Fruit fly (Drosophila melanogaster) whole organism, embryonic: Measurements from ENCODE around the gene CG44437.
A peak's percentile ranks its signal among the peaks of the same experiment; 100 is the strongest.

ENCODE experiments used
- Atf-2 ChIP-seq: fragments of 200-800 bp; sonication (Bioruptor generic); optimal IDR thresholded peaks from 2 replicates; lab custom pipeline; 2016; ENCODE audit warnings: missing biosample characterization, missing genetic modification characterization
- CG10565 ChIP-seq: fragments of 200-800 bp; sonication (Bioruptor generic); optimal IDR thresholded peaks from 3 replicates; lab custom pipeline; 2016; ENCODE audit warnings: missing biosample characterization, mild to moderate bottlenecking, missing genetic modification characterization
- CG12104 ChIP-seq: fragments of 200-800 bp; sonication (Bioruptor generic); optimal IDR thresholded peaks from 3 replicates; lab custom pipeline; 2016; ENCODE audit warnings: missing biosample characterization, missing genetic modification characterization
- CG12391 ChIP-seq: fragments of 200-800 bp; sonication (Bioruptor generic); optimal IDR thresholded peaks from 3 replicates; lab custom pipeline; 2018; ENCODE audit warnings: missing biosample characterization, mild to moderate bottlenecking, missing genetic modification characterization, moderate library complexity
- CG12744 ChIP-seq: fragments of 200-800 bp; sonication (Bioruptor generic); optimal IDR thresholded peaks from 2 replicates; lab custom pipeline; 2016; ENCODE audit warnings: missing biosample characterization, missing genetic modification characterization
- CG13287 ChIP-seq: fragments of 200-800 bp; sonication (Bioruptor generic); IDR thresholded peaks from 2 replicates; pipeline ENCODE4 v1.3.6; 2022; ENCODE audit warnings: missing biosample characterization, missing genetic modification characterization; ENCODE audit not compliant: partially characterized antibody
- CG1603 ChIP-seq: fragments of 200-800 bp; sonication (Bioruptor generic); optimal IDR thresholded peaks from 2 replicates; lab custom pipeline; 2019; ENCODE audit warnings: missing biosample characterization, mild to moderate bottlenecking, missing genetic modification characterization, moderate library complexity
- CG17912 ChIP-seq: fragments of 200-800 bp; sonication (Bioruptor generic); optimal IDR thresholded peaks from 2 replicates; lab custom pipeline; 2018; ENCODE audit warnings: missing biosample characterization, mild to moderate bottlenecking, missing genetic modification characterization
- CG1832 ChIP-seq: fragments of 200-800 bp; sonication (Bioruptor generic); optimal IDR thresholded peaks from 2 replicates; lab custom pipeline; 2017; ENCODE audit warnings: missing biosample characterization, mild to moderate bottlenecking, missing genetic modification characterization, inconsistent platforms
- CG18619 ChIP-seq: fragments of 200-800 bp; sonication (Bioruptor generic); optimal IDR thresholded peaks from 3 replicates; lab custom pipeline; 2017; ENCODE audit warnings: missing biosample characterization, mild to moderate bottlenecking, missing genetic modification characterization
- CG30431 ChIP-seq: fragments of 200-800 bp; sonication (Bioruptor generic); optimal IDR thresholded peaks from 2 replicates; lab custom pipeline; 2017; ENCODE audit warnings: missing biosample characterization, missing genetic modification characterization
- CG3995 ChIP-seq: fragments of 200-800 bp; sonication (Bioruptor generic); optimal IDR thresholded peaks from 3 replicates; lab custom pipeline; 2016; ENCODE audit warnings: missing biosample characterization, missing genetic modification characterization
- CG6654 ChIP-seq: fragments of 200-800 bp; sonication (Bioruptor generic); optimal IDR thresholded peaks from 2 replicates; lab custom pipeline; 2017; ENCODE audit warnings: missing biosample characterization, mild to moderate bottlenecking, missing genetic modification characterization
- CG7372 ChIP-seq: fragments of 200-800 bp; sonication (Bioruptor generic); IDR thresholded peaks from 2 replicates; pipeline ENCODE4 v1.3.6; 2022; ENCODE audit warnings: missing biosample characterization, missing genetic modification characterization
- CG9932 ChIP-seq: fragments of 200-800 bp; sonication (Bioruptor generic); IDR thresholded peaks from 2 replicates; pipeline ENCODE4 v1.3.6; 2022; ENCODE audit warnings: missing biosample characterization, missing genetic modification characterization
- Chrac-16 ChIP-seq: fragments of 200-800 bp; sonication (Bioruptor generic); optimal IDR thresholded peaks from 3 replicates; lab custom pipeline; 2016; ENCODE audit warnings: missing biosample characterization, missing genetic modification characterization
- CkIIα-i1 ChIP-seq: fragments of 200-800 bp; sonication (Bioruptor generic); IDR thresholded peaks from 2 replicates; pipeline ENCODE4 v1.3.6; 2022; ENCODE audit warnings: missing biosample characterization, missing genetic modification characterization
- CoRest ChIP-seq: fragments of 200-800 bp; sonication (Bioruptor generic); optimal IDR thresholded peaks from 3 replicates; lab custom pipeline; 2018; ENCODE audit warnings: missing biosample characterization, mild to moderate bottlenecking, missing genetic modification characterization, moderate library complexity
- Dip3 ChIP-seq: fragments of 200-800 bp; sonication (Bioruptor generic); optimal IDR thresholded peaks from 3 replicates; lab custom pipeline; 2016; ENCODE audit warnings: missing biosample characterization, missing genetic modification characterization
- Elba2 ChIP-seq: fragments of 200-800 bp; sonication (Bioruptor generic); optimal IDR thresholded peaks from 3 replicates; lab custom pipeline; 2016; ENCODE audit warnings: missing biosample characterization, missing genetic modification characterization
- Gsc ChIP-seq: fragments of 200-800 bp; sonication (Bioruptor generic); IDR thresholded peaks from 2 replicates; pipeline ENCODE4 v1.3.6; 2022; ENCODE audit warnings: missing biosample characterization, missing genetic modification characterization
- Hr78 ChIP-seq, 2 experiments: fragments of 200-800 bp in 1 of 2; fragments of >200 bp in 1 of 2; sonication (Bioruptor generic) in 1 of 2; optimal IDR thresholded peaks; 2 replicates each; lab custom pipeline; 2017 to 2019; ENCODE audit warnings: missing biosample characterization in 2 of 2, missing genetic modification characterization in 2 of 2, mild to moderate bottlenecking in 1 of 2, moderate library complexity in 1 of 2
- Lhr ChIP-seq: fragments of 200-800 bp; sonication (Bioruptor generic); optimal IDR thresholded peaks from 3 replicates; lab custom pipeline; 2017; ENCODE audit warnings: mild to moderate bottlenecking, missing biosample characterization, missing genetic modification reagents, missing genetic modification characterization
- Mrtf ChIP-seq: fragments of 200-800 bp; sonication (Bioruptor generic); IDR thresholded peaks from 3 replicates; pipeline ENCODE4 v1.3.6; 2022; ENCODE audit warnings: missing biosample characterization, missing genetic modification characterization
- Myb ChIP-seq: fragments of 200-800 bp; sonication (Bioruptor generic); optimal IDR thresholded peaks from 2 replicates; lab custom pipeline; 2016; ENCODE audit warnings: missing biosample characterization, missing genetic modification characterization
- NC2α ChIP-seq: fragments of 200-800 bp; sonication (Bioruptor generic); optimal IDR thresholded peaks from 2 replicates; lab custom pipeline; 2016; ENCODE audit warnings: missing biosample characterization, missing genetic modification characterization
- Nf-YA ChIP-seq: fragments of 200-800 bp; sonication (Bioruptor generic); IDR thresholded peaks from 2 replicates; pipeline ENCODE4 v1.3.6; 2022; ENCODE audit warnings: missing biosample characterization, missing genetic modification characterization
- Pdp1 ChIP-seq, 2 experiments: fragments of 200-800 bp; sonication (Bioruptor generic); optimal IDR thresholded peaks; 3 replicates each; lab custom pipeline; 2016; ENCODE audit warnings: missing biosample characterization in 2 of 2, missing genetic modification characterization in 2 of 2, mild to moderate bottlenecking in 1 of 2, moderate library complexity in 1 of 2
- Scr ChIP-seq: fragments of 200-800 bp; sonication (Bioruptor generic); IDR thresholded peaks from 2 replicates; pipeline ENCODE4 v1.3.6; 2022; ENCODE audit warnings: missing biosample characterization, missing genetic modification characterization; ENCODE audit not compliant: partially characterized antibody
- Six4 ChIP-seq: fragments of 200-800 bp; sonication (Bioruptor generic); optimal IDR thresholded peaks from 2 replicates; lab custom pipeline; 2016; ENCODE audit warnings: missing biosample characterization, missing genetic modification characterization
- Sox100B ChIP-seq: fragments of 200-800 bp; sonication (Bioruptor generic); optimal IDR thresholded peaks from 3 replicates; lab custom pipeline; 2018; ENCODE audit warnings: missing biosample characterization, mild to moderate bottlenecking, missing genetic modification characterization
- Stat92E ChIP-seq, 3 experiments: fragments of >200 bp in 2 of 3; fragments of 200-800 bp in 1 of 3; sonication (Bioruptor generic) in 1 of 3; optimal IDR thresholded peaks; 2 replicates each; lab custom pipeline; 2017 to 2019; ENCODE audit warnings: missing biosample characterization in 3 of 3, missing genetic modification characterization in 3 of 3, mild to moderate bottlenecking in 1 of 3, moderate library complexity in 1 of 3
- Xbp1 ChIP-seq: fragments of 200-800 bp; sonication (Bioruptor generic); optimal IDR thresholded peaks from 3 replicates; lab custom pipeline; 2016; ENCODE audit warnings: missing biosample characterization, mild to moderate bottlenecking, missing genetic modification characterization
- ato ChIP-seq: fragments of 200-800 bp; sonication (Bioruptor generic); IDR thresholded peaks from 2 replicates; pipeline ENCODE4 v1.3.6; 2022; ENCODE audit warnings: missing biosample characterization, missing genetic modification characterization; ENCODE audit not compliant: partially characterized antibody
- bab2 ChIP-seq: fragments of 200-800 bp; sonication (Bioruptor generic); optimal IDR thresholded peaks from 2 replicates; lab custom pipeline; 2016; ENCODE audit warnings: missing biosample characterization, missing genetic modification characterization
- cg ChIP-seq: fragments of 200-800 bp; sonication (Bioruptor generic); optimal IDR thresholded peaks from 3 replicates; lab custom pipeline; 2019; ENCODE audit warnings: missing biosample characterization, mild to moderate bottlenecking, missing genetic modification characterization, moderate library complexity
- chn ChIP-seq: fragments of 200-800 bp; sonication (Bioruptor generic); optimal IDR thresholded peaks from 2 replicates; lab custom pipeline; 2016; ENCODE audit warnings: missing biosample characterization, missing genetic modification characterization
- dmrt99B ChIP-seq: fragments of 200-800 bp; sonication (Bioruptor generic); optimal IDR thresholded peaks from 2 replicates; lab custom pipeline; 2018; ENCODE audit warnings: missing biosample characterization, mild to moderate bottlenecking, missing genetic modification characterization, moderate library complexity
- gce ChIP-seq: fragments of 200-800 bp; sonication (Bioruptor generic); IDR thresholded peaks from 3 replicates; pipeline ENCODE4 v1.3.6; 2022; ENCODE audit warnings: missing biosample characterization, missing genetic modification characterization
- gcm2 ChIP-seq: fragments of 200-800 bp; sonication (Bioruptor generic); optimal IDR thresholded peaks from 2 replicates; lab custom pipeline; 2016; ENCODE audit warnings: missing biosample characterization, missing genetic modification characterization
- kah ChIP-seq: fragments of 200-800 bp; sonication (Bioruptor generic); optimal IDR thresholded peaks from 2 replicates; lab custom pipeline; 2018; ENCODE audit warnings: missing biosample characterization, mild to moderate bottlenecking, missing genetic modification characterization
- lab ChIP-seq: fragments of 200-800 bp; sonication (Bioruptor generic); optimal IDR thresholded peaks from 3 replicates; lab custom pipeline; 2017; ENCODE audit warnings: missing biosample characterization, missing genetic modification characterization, mild to moderate bottlenecking, moderate library complexity, missing genetic modification reagents
- pita ChIP-seq: fragments of 200-800 bp; sonication (Bioruptor generic); optimal IDR thresholded peaks from 2 replicates; lab custom pipeline; 2017; ENCODE audit warnings: missing biosample characterization, mild to moderate bottlenecking, missing genetic modification characterization
- pros ChIP-seq: fragments of 200-800 bp; sonication (Bioruptor generic); optimal IDR thresholded peaks from 3 replicates; lab custom pipeline; 2019; ENCODE audit warnings: missing biosample characterization, mild to moderate bottlenecking, missing genetic modification characterization, moderate library complexity
- shn ChIP-seq: fragments of 200-800 bp; sonication (Bioruptor generic); optimal IDR thresholded peaks from 3 replicates; lab custom pipeline; 2016; ENCODE audit warnings: missing biosample characterization, missing genetic modification characterization
- slp2 ChIP-seq: fragments of 200-800 bp; sonication (Bioruptor generic); optimal IDR thresholded peaks from 2 replicates; lab custom pipeline; 2016; ENCODE audit warnings: missing biosample characterization, missing genetic modification characterization
- sug ChIP-seq: fragments of 200-800 bp; optimal IDR thresholded peaks from 2 replicates; lab custom pipeline; 2019; ENCODE audit warnings: missing biosample characterization, mild to moderate bottlenecking, missing genetic modification characterization, moderate library complexity
- tgo ChIP-seq: fragments of 200-800 bp; sonication (Bioruptor generic); IDR thresholded peaks from 3 replicates; pipeline ENCODE4 v1.3.6; 2022; ENCODE audit warnings: missing biosample characterization, missing genetic modification characterization
- tup ChIP-seq: fragments of 200-800 bp; sonication (Bioruptor generic); optimal IDR thresholded peaks from 2 replicates; lab custom pipeline; 2016; ENCODE audit warnings: missing biosample characterization, mild to moderate bottlenecking, missing genetic modification characterization, moderate library complexity
- zfh2 ChIP-seq: fragments of 200-800 bp; sonication (Bioruptor generic); optimal IDR thresholded peaks from 2 replicates; lab custom pipeline; 2016; ENCODE audit warnings: missing biosample characterization, missing genetic modification characterization

The CG44437 gene

DNA sequence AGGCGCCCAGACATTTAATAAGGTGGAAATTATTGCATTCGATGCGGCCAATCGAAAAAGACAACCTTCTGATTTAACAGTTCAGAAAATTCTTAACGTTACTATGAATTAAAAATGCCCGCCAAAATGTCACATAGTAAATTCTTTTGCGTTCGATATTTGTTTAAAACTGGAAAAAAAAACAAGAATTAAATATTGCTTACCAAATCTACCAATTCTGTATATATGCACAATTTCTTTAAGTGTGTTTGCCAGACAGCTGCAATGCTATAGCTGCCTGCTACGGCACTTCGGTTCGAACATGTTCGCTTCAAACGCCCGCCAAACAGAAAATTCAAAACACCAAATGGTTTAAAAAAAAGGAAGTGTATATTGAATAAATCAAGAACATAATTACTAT lies 12.0 kb upstream of the CG44437 start (continued):
- TF ChIP-seq Elba2 (GFP tag; lab: Kevin White, UChicago), result no peak
- TF ChIP-seq dmrt99B (tag; lab: Kevin White, UChicago), result peak; percentile 66
- TF ChIP-seq Chrac-16 (GFP tag; lab: Kevin White, UChicago), result peak; percentile 71
- peak; percentile 42 for TF ChIP-seq CG17912
- TF ChIP-seq Hr78 (GFP tag; optimal IDR thresholded peaks at IDR 0.05; lab: Kevin White, UChicago), result no peak
- TF ChIP-seq pita, result no peak
- no peak for TF ChIP-seq CG10565 (GFP tag; lab: Kevin White, UChicago)
- no peak for TF ChIP-seq gce
- no peak for TF ChIP-seq Scr (GFP tag; lab: Robert Waterston, UW)
- TF ChIP-seq tup (GFP tag; lab: Kevin White, UChicago), result no peak
- no peak for TF ChIP-seq kah (GFP tag; lab: Kevin White, UChicago)
- TF ChIP-seq CG1832 (GFP tag; lab: Kevin White, UChicago), result no peak
- no peak for TF ChIP-seq CG12104 (GFP tag; lab: Kevin White, UChicago)
- no peak for TF ChIP-seq CkIIα-i1 (GFP tag; lab: Robert Waterston, UW)
- peak; percentile 66 for TF ChIP-seq CG12391 (tag; lab: Kevin White, UChicago)
- TF ChIP-seq tgo (GFP tag; lab: Robert Waterston, UW), result peak; percentile 60
- peak; percentile 67 for TF ChIP-seq shn (GFP tag; lab: Kevin White, UChicago)
- TF ChIP-seq Stat92E (GFP tag; optimal IDR thresholded peaks at IDR 0.05; lab: Kevin White, UChicago), result no peak
- no peak for TF ChIP-seq ato (GFP tag; lab: Robert Waterston, UW)
- TF ChIP-seq pros (GFP tag; lab: Kevin White, UChicago), result no peak
- peak; percentile 74 for TF ChIP-seq Xbp1 (GFP tag; lab: Kevin White, UChicago)
- peak; percentile 23 for TF ChIP-seq Lhr
- TF ChIP-seq lab, result peak; percentile 70
- TF ChIP-seq chn (GFP tag; lab: Kevin White, UChicago), result peak; percentile 65
- no peak for TF ChIP-seq CG3995 (GFP tag; lab: Kevin White, UChicago)
- peak; percentile 64; the same call in 2 of the 3 replicates for TF ChIP-seq Mrtf (GFP tag; lab: Robert Waterston, UW)
- TF ChIP-seq CG13287 (GFP tag; lab: Robert Waterston, UW), result no peak
- peak; percentile 67 to 69 for TF ChIP-seq Pdp1 (GFP tag; optimal IDR thresholded peaks at IDR 0.05; lab: Kevin White, UChicago)
- peak; percentile 63 for TF ChIP-seq CG12744 (GFP tag; lab: Kevin White, UChicago)
- peak; percentile 38 for TF ChIP-seq Six4
- TF ChIP-seq NC2α, result peak; percentile 19
- peak; percentile 32 for TF ChIP-seq CG18619 (GFP tag; lab: Kevin White, UChicago)
- TF ChIP-seq zfh2 (GFP tag; lab: Kevin White, UChicago), result peak; percentile 46
- peak; percentile 69 for TF ChIP-seq CG9932 (GFP tag; lab: Robert Waterston, UW)
- TF ChIP-seq Gsc (GFP tag; lab: Robert Waterston, UW), result no peak
- peak; percentile 18 for TF ChIP-seq gcm2
- peak; percentile 70 for TF ChIP-seq CG1603 (tag; lab: Kevin White, UChicago)
- TF ChIP-seq cg (GFP tag; lab: Kevin White, UChicago), result no peak
- TF ChIP-seq CG30431 (GFP tag; lab: Kevin White, UChicago), result peak; percentile 16
- peak; percentile 46; the same call in 1 of the 2 replicates for TF ChIP-seq Nf-YA (GFP tag; lab: Robert Waterston, UW)
- peak; percentile 60 for TF ChIP-seq bab2 (GFP tag; lab: Kevin White, UChicago)
- TF ChIP-seq CoRest (tag; lab: Kevin White, UChicago), result peak; percentile 60
- peak; percentile 49 for TF ChIP-seq slp2 (GFP tag; lab: Kevin White, UChicago)
- TF ChIP-seq sug (tag; lab: Kevin White, UChicago), result no peak
- TF ChIP-seq Atf-2 (GFP tag; lab: Kevin White, UChicago), result peak; percentile 72
- peak; percentile 42 for TF ChIP-seq Myb (GFP tag; lab: Kevin White, UChicago)
- TF ChIP-seq CG7372 (GFP tag; lab: Robert Waterston, UW), result 0 out of 2 replicates have a peak, but pooled peaks have one; percentile 10
- TF ChIP-seq CG6654 (GFP tag; lab: Kevin White, UChicago), result peak; percentile 17
- peak; percentile 54 for TF ChIP-seq Dip3 (GFP tag; lab: Kevin White, UChicago)
- peak; percentile 39 for TF ChIP-seq Sox100B
